Worm (Caenorhabditis elegans) whole organism, L3 larva: ENCODE results near the gene egl-6.
A peak's percentile ranks its signal among the peaks of the same experiment; 100 is the strongest.

Source experiments
- R02D3.7 ChIP-seq: fragments of 150-350 bp; optimal IDR thresholded peaks from 2 replicates; lab custom pipeline; 2014; ENCODE audit warnings: missing biosample characterization, missing genetic modification characterization
- aly-2 ChIP-seq: fragments of 150-350 bp; optimal IDR thresholded peaks from 2 replicates; lab custom pipeline; 2014; ENCODE audit warnings: missing biosample characterization, missing genetic modification characterization
- ama-1 ChIP-seq: fragments of 150-350 bp; optimal IDR thresholded peaks from 2 replicates; lab custom pipeline; 2018
- ceh-16 ChIP-seq: sonication (generic microtip); optimal IDR thresholded peaks from 2 replicates; lab custom pipeline; 2017; ENCODE audit warnings: missing biosample characterization, missing genetic modification characterization
- ceh-28 ChIP-seq: fragments of 150-350 bp; optimal IDR thresholded peaks from 2 replicates; lab custom pipeline; 2014; ENCODE audit warnings: missing biosample characterization, missing genetic modification reagents, missing genetic modification characterization
- ceh-82 ChIP-seq: fragments of 150-350 bp; optimal IDR thresholded peaks from 2 replicates; lab custom pipeline; 2014; ENCODE audit warnings: missing biosample characterization, missing genetic modification characterization
- ceh-9 ChIP-seq: sonication (generic microtip); optimal IDR thresholded peaks from 2 replicates; lab custom pipeline; 2018; ENCODE audit warnings: missing biosample characterization, missing genetic modification characterization
- elt-2 ChIP-seq: sonication (generic microtip); optimal IDR thresholded peaks from 2 replicates; lab custom pipeline; 2016; ENCODE audit warnings: missing genetic modification reagents, mild to moderate bottlenecking, missing genetic modification characterization, missing compliant biosample characterization
- elt-3 ChIP-seq, 3 experiments: fragments of 150-350 bp in 1 of 3; sonication (generic microtip) in 2 of 3; optimal IDR thresholded peaks; 2 replicates in 2 of 3; 4 replicates in 1 of 3; lab custom pipeline; 2014 to 2017; ENCODE audit warnings: missing biosample characterization in 3 of 3, missing genetic modification characterization in 3 of 3
- eor-1 ChIP-seq, 2 experiments: fragments of 150-350 bp; optimal IDR thresholded peaks; 2 replicates each; lab custom pipeline; 2014 to 2018; ENCODE audit warnings: missing biosample characterization in 2 of 2, missing genetic modification characterization in 2 of 2
- fkh-10 ChIP-seq: sonication (generic microtip); optimal IDR thresholded peaks from 2 replicates; lab custom pipeline; 2017; ENCODE audit warnings: missing biosample characterization, missing genetic modification reagents, missing genetic modification characterization
- fos-1 ChIP-seq: fragments of 150-350 bp; optimal IDR thresholded peaks from 2 replicates; lab custom pipeline; 2014; ENCODE audit warnings: missing biosample characterization, missing genetic modification characterization
- jun-1 ChIP-seq: fragments of 150-350 bp; optimal IDR thresholded peaks from 2 replicates; lab custom pipeline; 2014; ENCODE audit warnings: missing biosample characterization, missing genetic modification reagents, missing genetic modification characterization
- lin-39 ChIP-seq: fragments of 150-350 bp; optimal IDR thresholded peaks from 2 replicates; lab custom pipeline; 2018; ENCODE audit warnings: missing biosample characterization, missing genetic modification reagents, missing genetic modification characterization
- lsy-12 ChIP-seq: sonication (generic microtip); optimal IDR thresholded peaks from 2 replicates; lab custom pipeline; 2016; ENCODE audit warnings: mild to moderate bottlenecking, missing genetic modification characterization, missing compliant biosample characterization
- mdl-1 ChIP-seq: fragments of 150-350 bp; optimal IDR thresholded peaks from 2 replicates; lab custom pipeline; 2014; ENCODE audit warnings: missing biosample characterization, missing genetic modification characterization
- mml-1 ChIP-seq: fragments of 150-350 bp; sonication (generic microtip); optimal IDR thresholded peaks from 3 replicates; lab custom pipeline; 2014; ENCODE audit warnings: missing biosample characterization, missing genetic modification characterization
- nfya-1 ChIP-seq: sonication (generic microtip); optimal IDR thresholded peaks from 2 replicates; lab custom pipeline; 2017; ENCODE audit warnings: missing genetic modification characterization, mild to moderate bottlenecking, missing compliant biosample characterization, antibody characterized with exemption, moderate library complexity; ENCODE audit not compliant: insufficient read depth
- nhr-12 ChIP-seq: fragments of 150-350 bp; optimal IDR thresholded peaks from 2 replicates; lab custom pipeline; 2014; ENCODE audit warnings: missing biosample characterization, missing genetic modification characterization
- nhr-23 ChIP-seq: fragments of 150-350 bp; optimal IDR thresholded peaks from 2 replicates; lab custom pipeline; 2014; ENCODE audit warnings: missing biosample characterization, missing genetic modification reagents, missing genetic modification characterization
- nhr-237 ChIP-seq: fragments of 150-350 bp; optimal IDR thresholded peaks from 2 replicates; lab custom pipeline; 2014; ENCODE audit warnings: missing biosample characterization, missing genetic modification characterization
- nhr-25 ChIP-seq: sonication (generic microtip); optimal IDR thresholded peaks from 2 replicates; lab custom pipeline; 2017; ENCODE audit warnings: missing biosample characterization, missing genetic modification characterization
- nhr-28 ChIP-seq: fragments of 150-350 bp; optimal IDR thresholded peaks from 2 replicates; lab custom pipeline; 2014; ENCODE audit warnings: missing biosample characterization, missing genetic modification characterization
- nhr-43 ChIP-seq: sonication (generic microtip); optimal IDR thresholded peaks from 2 replicates; lab custom pipeline; 2016; ENCODE audit warnings: mild to moderate bottlenecking, missing genetic modification characterization, missing compliant biosample characterization; ENCODE audit not compliant: poor library complexity, severe bottlenecking
- nhr-76 ChIP-seq: fragments of 150-350 bp; sonication (generic microtip); optimal IDR thresholded peaks from 5 replicates; lab custom pipeline; 2014; ENCODE audit warnings: missing biosample characterization, missing genetic modification characterization
- nhr-77 ChIP-seq: fragments of 150-350 bp; optimal IDR thresholded peaks from 2 replicates; lab custom pipeline; 2014; ENCODE audit warnings: missing biosample characterization, missing genetic modification characterization
- pha-4 ChIP-seq: fragments of 150-350 bp; optimal IDR thresholded peaks from 2 replicates; lab custom pipeline; 2014; ENCODE audit warnings: missing biosample characterization, missing genetic modification reagents, missing genetic modification characterization
- pqm-1 ChIP-seq: fragments of 150-350 bp; optimal IDR thresholded peaks from 2 replicates; lab custom pipeline; 2017; ENCODE audit warnings: missing biosample characterization, missing genetic modification characterization, inconsistent platforms
- sea-2 ChIP-seq: fragments of 150-350 bp; sonication (generic microtip); optimal IDR thresholded peaks from 4 replicates; lab custom pipeline; 2014; ENCODE audit warnings: missing biosample characterization, missing genetic modification reagents, missing genetic modification characterization
- skn-1 ChIP-seq: fragments of 150-350 bp; optimal IDR thresholded peaks from 2 replicates; lab custom pipeline; 2014; ENCODE audit warnings: missing biosample characterization, missing genetic modification characterization
- snpc-4 ChIP-seq: fragments of 150-350 bp; optimal IDR thresholded peaks from 2 replicates; lab custom pipeline; 2014; ENCODE audit warnings: missing biosample characterization, missing genetic modification characterization
- tbx-2 ChIP-seq: sonication (generic microtip); optimal IDR thresholded peaks from 2 replicates; lab custom pipeline; 2016; ENCODE audit warnings: mild to moderate bottlenecking, missing genetic modification characterization, missing compliant biosample characterization
- unc-39 ChIP-seq: sonication (generic microtip); optimal IDR thresholded peaks from 4 replicates; lab custom pipeline; 2017; ENCODE audit warnings: missing biosample characterization, missing genetic modification characterization
- ztf-11 ChIP-seq: fragments of 150-350 bp; optimal IDR thresholded peaks from 2 replicates; lab custom pipeline; 2014; ENCODE audit warnings: missing biosample characterization, missing genetic modification characterization
- ztf-4 ChIP-seq: fragments of 150-350 bp; optimal IDR thresholded peaks from 2 replicates; lab custom pipeline; 2014; ENCODE audit warnings: missing biosample characterization, missing genetic modification characterization

egl-6 gene

DNA sequence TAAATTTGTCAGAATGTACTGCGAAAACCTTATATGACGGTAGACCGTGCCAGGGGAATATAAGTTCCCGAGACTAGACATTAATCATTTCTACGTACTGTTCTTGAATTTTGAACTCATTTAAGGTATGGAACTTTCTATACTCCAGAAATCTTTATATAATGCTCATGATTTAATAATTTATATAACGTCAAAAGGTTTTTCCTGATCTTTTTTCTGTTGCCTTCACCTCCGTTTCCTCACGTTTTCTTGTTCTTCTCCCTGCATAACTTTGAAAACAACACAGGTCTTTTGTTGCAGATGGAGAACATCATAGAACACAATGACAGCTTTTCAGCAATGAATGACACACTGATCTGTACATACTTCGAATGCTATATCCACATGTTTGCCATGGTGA lies at the start of gene egl-6:
Gene egl-6 (plus strand): TSS at position 301 of the 400 bp plus-strand sequence.
- no peak for TF ChIP-seq ceh-9 (tag; lab: Kevin White, UChicago)
- TF ChIP-seq jun-1 (tag; lab: Kevin White, UChicago) = no peak
- no peak for TF ChIP-seq fos-1 (tag; lab: Kevin White, UChicago)
- TF ChIP-seq nhr-43 (tag; lab: Kevin White, UChicago) = no peak
- TF ChIP-seq nhr-23 (tag; lab: Kevin White, UChicago) = no peak
- TF ChIP-seq eor-1 (tag; optimal IDR thresholded peaks at IDR 0.05; lab: Kevin White, UChicago) = no peak
- no peak for TF ChIP-seq sea-2 (GFP tag; lab: Kevin White, UChicago)
- no peak for TF ChIP-seq pqm-1 (tag; lab: Kevin White, UChicago)
- TF ChIP-seq pha-4 (tag; lab: Kevin White, UChicago) = no peak
- TF ChIP-seq tbx-2 (tag; lab: Kevin White, UChicago) = no peak
- TF ChIP-seq ceh-16 (tag; lab: Kevin White, UChicago) = no peak

ce11 chrX:5885565-5885964 lies 45.4 kb upstream of the egl-6 start, which contains the start of gene flp-7:
TSS of gene flp-7 (plus strand) at chrX:5885865.
- TF ChIP-seq snpc-4 (tag; lab: Kevin White, UChicago) = no peak
- TF ChIP-seq ztf-11 (tag; lab: Kevin White, UChicago) = no peak
- TF ChIP-seq tbx-2 (tag; lab: Kevin White, UChicago) = no peak
- TF ChIP-seq skn-1 (tag; lab: Kevin White, UChicago) = no peak
- TF ChIP-seq nhr-23 (tag; lab: Kevin White, UChicago) = no peak
- no peak for TF ChIP-seq R02D3.7
- TF ChIP-seq ama-1 (lab: Kevin White, UChicago) = no peak
- no peak for TF ChIP-seq nhr-28 (tag; lab: Kevin White, UChicago)
- no peak for TF ChIP-seq nhr-25 (tag; lab: Kevin White, UChicago)
- TF ChIP-seq unc-39 (tag; lab: Kevin White, UChicago) = no peak
- TF ChIP-seq aly-2 (tag; lab: Kevin White, UChicago) = no peak
- no peak for TF ChIP-seq nfya-1 (tag; lab: Kevin White, UChicago)
- TF ChIP-seq lsy-12 (tag; lab: Kevin White, UChicago) = no peak
- no peak for TF ChIP-seq sea-2 (GFP tag; lab: Kevin White, UChicago)
- no peak for TF ChIP-seq ceh-28
- TF ChIP-seq eor-1 (tag; optimal IDR thresholded peaks at IDR 0.05; lab: Kevin White, UChicago) = no peak

DNA sequence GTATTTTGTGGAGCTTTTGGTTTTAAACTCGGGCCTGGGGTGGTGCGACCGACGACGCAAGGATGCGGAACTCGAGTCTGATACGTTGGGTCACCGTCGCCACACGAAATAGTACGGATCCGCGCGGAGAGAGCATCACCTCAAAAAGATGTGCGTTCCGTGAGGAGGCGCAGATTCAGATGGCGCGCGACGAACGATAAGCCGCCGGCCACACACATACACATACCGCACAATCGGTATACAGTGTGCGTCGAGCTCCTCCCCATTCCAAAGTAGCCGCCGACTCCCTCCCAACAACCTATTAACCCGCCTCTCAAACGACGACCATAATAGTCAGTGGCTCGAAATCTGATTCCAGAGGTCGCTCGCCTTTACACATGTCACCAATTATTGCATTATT lies 40.8 kb upstream of the egl-6 start, which contains the start of gene F49E10.2:
Gene F49E10.2 (plus strand): TSS at position 301 of the 400 bp plus-strand sequence.
- TF ChIP-seq nhr-77 (tag; lab: Kevin White, UChicago) (no peak), nhr-28 (tag; lab: Kevin White, UChicago) (no peak), elt-3 (tag; optimal IDR thresholded peaks at IDR 0.05; lab: Kevin White, UChicago) (no peak), mdl-1 (tag; lab: Kevin White, UChicago) (no peak)

- TF ChIP-seq nfya-1 (tag; lab: Kevin White, UChicago) (peak; percentile 11), lin-39 (tag; lab: Kevin White, UChicago) (peak; percentile 35), jun-1 (tag; lab: Kevin White, UChicago) (no peak), mml-1 (tag; lab: Kevin White, UChicago) (no peak), fkh-10 (GFP tag; lab: Kevin White, UChicago) (peak; percentile 93), sea-2 (GFP tag; lab: Kevin White, UChicago) (peak; percentile 33)
Measured at ce11 chrX:5896001-5896400, 34.9 kb upstream of the egl-6 start.

ce11 chrX:5897038-5897437 lies 33.9 kb upstream of the egl-6 start, which contains the start of gene tbc-16:
TSS of gene tbc-16 (plus strand) at chrX:5897338.
- TF ChIP-seq nhr-237 (tag; lab: Kevin White, UChicago) = no peak
- no peak for TF ChIP-seq ceh-82
- no peak for TF ChIP-seq pha-4 (tag; lab: Kevin White, UChicago)
- no peak for TF ChIP-seq fkh-10 (GFP tag; lab: Kevin White, UChicago)
- TF ChIP-seq nhr-28 (tag; lab: Kevin White, UChicago) = no peak
- TF ChIP-seq tbx-2 (tag; lab: Kevin White, UChicago) = no peak
- TF ChIP-seq nhr-25 (tag; lab: Kevin White, UChicago) = no peak
- no peak for TF ChIP-seq nhr-76 (tag; lab: Kevin White, UChicago)
- TF ChIP-seq R02D3.7 = no peak
- no peak for TF ChIP-seq skn-1 (tag; lab: Kevin White, UChicago)
- no peak for TF ChIP-seq nhr-12 (tag; lab: Kevin White, UChicago)
- TF ChIP-seq mdl-1 (tag; lab: Kevin White, UChicago) = no peak
- TF ChIP-seq lin-39 (tag; lab: Kevin White, UChicago) = no peak
- TF ChIP-seq ceh-9 (tag; lab: Kevin White, UChicago) = no peak
- TF ChIP-seq elt-2 (tag; lab: Kevin White, UChicago) = no peak
- no peak for TF ChIP-seq ztf-4 (tag; lab: Kevin White, UChicago)
- no peak for TF ChIP-seq nfya-1 (tag; lab: Kevin White, UChicago)
- TF ChIP-seq, all 47 proteins: peak for 0
